Worm (Caenorhabditis elegans): ENCODE measurements around the gene H40L08.2.

Gene H40L08.2

ce11 chrX:15127338-15127737, 49.8 kb upstream of the H40L08.2 start:
- TF ChIP-seq lin-15B (tag; optimal IDR thresholded peaks at IDR 0.05) (no peak), mdl-1 (tag; optimal IDR thresholded peaks at IDR 0.05) (no peak), nhr-84 (tag; optimal IDR thresholded peaks at IDR 0.05) (no peak), fos-1 (tag; optimal IDR thresholded peaks at IDR 0.05) (no peak), aha-1 (tag; optimal IDR thresholded peaks at IDR 0.05) (no peak), hpl-2 (GFP tag; optimal IDR thresholded peaks at IDR 0.05) (no peak), ceh-88 (GFP tag; IDR thresholded peaks at IDR 0.05) (no peak), lin-39 (tag; optimal IDR thresholded peaks at IDR 0.05) (no peak), dpl-1 (GFP tag; optimal IDR thresholded peaks at IDR 0.05) (no peak), grh-1 (GFP tag; IDR thresholded peaks at IDR 0.05) (no peak), pax-3 (tag; optimal IDR thresholded peaks at IDR 0.05) (no peak)

DNA sequence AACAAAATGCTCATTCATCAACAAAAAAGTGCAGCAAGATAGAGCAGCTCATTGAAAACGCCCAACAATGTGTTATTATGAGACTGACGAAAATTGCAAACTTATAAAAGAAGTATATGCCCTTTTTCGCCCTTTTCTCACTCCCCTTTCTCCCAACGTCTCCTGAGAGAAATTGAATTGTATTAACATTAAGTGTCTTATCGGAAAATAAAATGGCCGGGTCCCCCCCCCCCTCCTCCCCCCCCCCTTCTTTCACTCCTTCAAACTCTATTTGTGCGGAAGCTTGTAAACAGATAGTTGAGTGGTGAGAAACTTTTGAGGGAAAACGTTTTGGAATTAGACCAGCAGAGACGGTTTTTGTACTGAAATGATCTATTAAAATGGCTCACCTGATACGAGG, 49.2 kb upstream of the H40L08.2 start:
- TF ChIP-seq lin-14 (GFP tag; optimal IDR thresholded peaks at IDR 0.05) (peak; percentile 54), hpl-2 (GFP tag; optimal IDR thresholded peaks at IDR 0.05) (no peak), ceh-8 (GFP tag; optimal IDR thresholded peaks at IDR 0.05) (peak; percentile 20), ets-5 (GFP tag; IDR thresholded peaks at IDR 0.05) (no peak)

DNA sequence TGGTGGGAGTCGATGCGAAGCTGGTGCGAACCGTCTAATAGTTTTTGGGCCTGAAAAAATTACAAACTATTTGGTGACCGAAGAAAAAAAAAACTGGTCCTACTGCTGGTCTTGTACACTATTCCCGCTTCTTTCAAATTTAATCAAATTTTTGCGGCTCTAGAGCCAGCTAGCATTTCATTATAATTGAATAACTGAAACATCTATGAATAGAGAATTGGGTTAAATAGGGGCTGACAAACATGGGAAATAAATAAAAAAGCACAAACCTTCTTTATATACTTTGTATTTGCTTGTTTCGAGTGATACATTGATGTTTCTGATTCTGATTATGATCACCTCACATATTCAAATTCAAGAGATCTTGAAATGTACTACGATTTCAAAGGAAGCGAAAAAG, 47.6 kb upstream of the H40L08.2 start:
- TF ChIP-seq lin-15B (tag; optimal IDR thresholded peaks at IDR 0.05) (no peak), egl-27 (tag; optimal IDR thresholded peaks at IDR 0.05) (no peak), ceh-63 (GFP tag; optimal IDR thresholded peaks at IDR 0.05) (no peak), ztf-4 (tag; optimal IDR thresholded peaks at IDR 0.05) (no peak), unc-30 (tag; optimal IDR thresholded peaks at IDR 0.05) (no peak), sup-37 (GFP tag; optimal IDR thresholded peaks at IDR 0.05) (no peak), hlh-4 (tag; optimal IDR thresholded peaks at IDR 0.05) (no peak), aha-1 (tag; optimal IDR thresholded peaks at IDR 0.05) (no peak), sox-4 (tag; optimal IDR thresholded peaks at IDR 0.05) (no peak), isw-1 (GFP tag; IDR thresholded peaks at IDR 0.05) (no peak), fkh-4 (tag; optimal IDR thresholded peaks at IDR 0.05; ENCODE audit: borderline replicate concordance) (no peak)

DNA sequence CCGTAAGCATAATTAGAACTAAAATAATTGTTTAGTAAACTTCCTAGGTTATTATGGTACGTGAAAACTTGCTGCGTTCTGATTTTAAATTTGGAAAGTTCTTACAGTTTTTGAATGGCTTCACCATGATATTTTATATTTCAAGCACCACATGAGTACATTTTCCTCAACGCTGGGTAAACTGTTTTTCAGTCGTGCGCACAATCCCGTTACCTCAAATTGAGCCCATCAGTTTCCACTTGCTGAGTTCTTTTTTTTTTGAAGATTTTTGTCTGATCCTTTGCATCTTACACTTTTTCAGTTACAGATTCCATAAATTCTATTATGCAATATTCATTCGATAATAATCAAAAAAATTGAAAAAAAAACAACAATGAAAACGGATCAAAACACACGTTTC, 43.0 kb upstream of the H40L08.2 start:
- no peak for TF ChIP-seq irx-1 (tag; optimal IDR thresholded peaks at IDR 0.05)
- no peak for TF ChIP-seq hlh-4 (tag; optimal IDR thresholded peaks at IDR 0.05)
- no peak for TF ChIP-seq efl-1 (optimal IDR thresholded peaks at IDR 0.05)
- no peak for TF ChIP-seq efl-1 (GFP tag; optimal IDR thresholded peaks at IDR 0.05 in 1 of 2)
- no peak for TF ChIP-seq sptf-1 (tag; optimal IDR thresholded peaks at IDR 0.05)
- TF ChIP-seq grh-1 (GFP tag; IDR thresholded peaks at IDR 0.05): no peak
- no peak for TF ChIP-seq pqm-1 (tag; optimal IDR thresholded peaks at IDR 0.05)
- TF ChIP-seq tbx-2 (tag; optimal IDR thresholded peaks at IDR 0.05): no peak
- no peak for TF ChIP-seq elt-2 (tag; optimal IDR thresholded peaks at IDR 0.05)
- no peak for TF ChIP-seq efl-3 (GFP tag; optimal IDR thresholded peaks at IDR 0.05)
- no peak for TF ChIP-seq nhr-11 (tag; optimal IDR thresholded peaks at IDR 0.05)
- no peak for TF ChIP-seq nhr-76 (tag; optimal IDR thresholded peaks at IDR 0.05)
- no peak for TF ChIP-seq zag-1 (tag; optimal IDR thresholded peaks at IDR 0.05)
- no peak for TF ChIP-seq hlh-17 (GFP tag; optimal IDR thresholded peaks at IDR 0.05; ENCODE audit: borderline replicate concordance)

DNA sequence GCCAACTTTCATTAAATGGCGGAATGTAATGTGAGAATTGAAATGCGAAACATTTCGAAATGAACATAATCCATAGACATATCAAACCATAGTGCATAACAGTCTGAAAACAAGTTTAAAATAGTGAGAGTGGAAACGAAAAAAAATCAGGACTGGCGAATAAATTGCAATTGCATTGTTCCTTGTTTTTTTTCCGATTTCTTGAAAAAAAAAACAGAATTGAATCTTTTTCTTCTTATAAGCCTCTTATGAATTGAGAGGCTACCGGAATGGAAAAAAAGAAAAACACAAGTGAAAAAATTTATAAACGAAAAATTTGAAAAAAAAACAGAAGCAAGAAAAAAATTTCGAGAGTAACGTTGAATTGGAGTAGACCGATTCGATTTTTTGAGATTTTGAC, 39.0 kb upstream of the H40L08.2 start, which contains the start of gene R07D5.2:
Gene R07D5.2 (minus strand): TSS at position 101 of the 400 bp plus-strand sequence.
- TF ChIP-seq C16A3.4 (tag; optimal IDR thresholded peaks at IDR 0.05): no peak
- TF ChIP-seq snu-23 (GFP tag; optimal IDR thresholded peaks at IDR 0.05): no peak
- TF ChIP-seq alr-1 (tag; optimal IDR thresholded peaks at IDR 0.05; ENCODE audit: borderline replicate concordance): no peak
- no peak for TF ChIP-seq nhr-90 (tag; optimal IDR thresholded peaks at IDR 0.05; ENCODE audit: poor library complexity)
- TF ChIP-seq blmp-1 (tag; optimal IDR thresholded peaks at IDR 0.05): no peak
- no peak for TF ChIP-seq zag-1 (tag; optimal IDR thresholded peaks at IDR 0.05)
- TF ChIP-seq ces-1 (GFP tag; optimal IDR thresholded peaks at IDR 0.05): no peak
- no peak for TF ChIP-seq unc-86 (tag; optimal IDR thresholded peaks at IDR 0.05)
- TF ChIP-seq nhr-47 (tag; optimal IDR thresholded peaks at IDR 0.05): no peak
- no peak for TF ChIP-seq F16B12.6 (tag; optimal IDR thresholded peaks at IDR 0.05)
- TF ChIP-seq isw-1 (GFP tag; IDR thresholded peaks at IDR 0.05): no peak
- no peak for TF ChIP-seq ceh-88 (GFP tag; IDR thresholded peaks at IDR 0.05)
- TF ChIP-seq nhr-12 (tag; optimal IDR thresholded peaks at IDR 0.05): no peak
- TF ChIP-seq unc-30 (tag; optimal IDR thresholded peaks at IDR 0.05): no peak
- no peak for TF ChIP-seq nhr-77 (tag; optimal IDR thresholded peaks at IDR 0.05)
- no peak for TF ChIP-seq ets-5 (GFP tag; IDR thresholded peaks at IDR 0.05)

All from whole organism, L1 larva.